Fruit fly (Drosophila melanogaster) whole organism, embryonic: ENCODE data around the gene CG13670.

ENCODE experiments used
- Atf-2 ChIP-seq: fragments of 200-800 bp; sonication (Bioruptor generic); optimal IDR thresholded peaks from 2 replicates; lab custom pipeline; 2016; ENCODE audit warnings: missing biosample characterization, missing genetic modification characterization
- Bdp1 ChIP-seq: fragments of 200-800 bp; sonication (Bioruptor generic); optimal IDR thresholded peaks from 3 replicates; lab custom pipeline; 2016; ENCODE audit warnings: missing biosample characterization, missing genetic modification characterization
- CG10209 ChIP-seq: fragments of 200-800 bp; sonication (Bioruptor generic); optimal IDR thresholded peaks from 3 replicates; lab custom pipeline; 2017; ENCODE audit warnings: missing biosample characterization, mild to moderate bottlenecking, missing genetic modification characterization, missing genetic modification reagents
- CG10543 ChIP-seq: fragments of 200-800 bp; sonication (Bioruptor generic); optimal IDR thresholded peaks from 3 replicates; lab custom pipeline; 2017; ENCODE audit warnings: missing biosample characterization, mild to moderate bottlenecking, missing genetic modification characterization, moderate library complexity
- CG10654 ChIP-seq: fragments of 200-800 bp; sonication (Bioruptor generic); optimal IDR thresholded peaks from 2 replicates; lab custom pipeline; 2016; ENCODE audit warnings: missing biosample characterization, missing genetic modification characterization
- CG11695 ChIP-seq: fragments of 200-800 bp; sonication (Bioruptor generic); IDR thresholded peaks from 3 replicates; pipeline ENCODE4 v1.3.6; 2022; ENCODE audit warnings: missing biosample characterization, missing genetic modification characterization
- CG12391 ChIP-seq: fragments of 200-800 bp; sonication (Bioruptor generic); optimal IDR thresholded peaks from 3 replicates; lab custom pipeline; 2018; ENCODE audit warnings: missing biosample characterization, mild to moderate bottlenecking, missing genetic modification characterization, moderate library complexity
- CG12942 ChIP-seq: fragments of 200-800 bp; sonication (Bioruptor generic); optimal IDR thresholded peaks from 3 replicates; lab custom pipeline; 2016; ENCODE audit warnings: missing biosample characterization, missing genetic modification characterization
- CG13775 ChIP-seq: fragments of 200-800 bp; sonication (Bioruptor generic); optimal IDR thresholded peaks from 3 replicates; lab custom pipeline; 2017; ENCODE audit warnings: missing biosample characterization, mild to moderate bottlenecking, missing genetic modification characterization
- CG14860 ChIP-seq: fragments of 200-800 bp; sonication (Bioruptor generic); IDR thresholded peaks from 3 replicates; pipeline ENCODE4 v1.3.6; 2022; ENCODE audit warnings: missing biosample characterization, missing genetic modification characterization; ENCODE audit not compliant: partially characterized antibody
- CG15696 ChIP-seq: fragments of 200-800 bp; sonication (Bioruptor generic); optimal IDR thresholded peaks from 2 replicates; lab custom pipeline; 2019; ENCODE audit warnings: missing biosample characterization, mild to moderate bottlenecking, missing genetic modification characterization, moderate library complexity
- CG16779 ChIP-seq: fragments of 200-800 bp; sonication (Bioruptor generic); IDR thresholded peaks from 2 replicates; pipeline ENCODE4 v1.3.6; 2022; ENCODE audit warnings: missing biosample characterization, missing genetic modification characterization
- CG33213 ChIP-seq: fragments of 200-800 bp; sonication (Bioruptor generic); optimal IDR thresholded peaks from 3 replicates; lab custom pipeline; 2016; ENCODE audit warnings: missing biosample characterization, missing genetic modification characterization
- CG3847 ChIP-seq: fragments of 200-800 bp; sonication (Bioruptor generic); IDR thresholded peaks from 2 replicates; pipeline ENCODE4 v1.3.6; 2022; ENCODE audit warnings: missing biosample characterization, missing genetic modification characterization
- CG4707 ChIP-seq: fragments of 200-800 bp; sonication (Bioruptor generic); optimal IDR thresholded peaks from 2 replicates; lab custom pipeline; 2018; ENCODE audit warnings: missing biosample characterization, mild to moderate bottlenecking, missing genetic modification characterization, moderate library complexity
- CG5245 ChIP-seq: fragments of 200-800 bp; sonication (Bioruptor generic); optimal IDR thresholded peaks from 3 replicates; lab custom pipeline; 2016; ENCODE audit warnings: missing biosample characterization, missing genetic modification characterization
- CG6791 ChIP-seq: fragments of 200-800 bp; sonication (Bioruptor generic); IDR thresholded peaks from 3 replicates; pipeline ENCODE4 v1.3.6; 2022; ENCODE audit warnings: missing biosample characterization, missing genetic modification characterization; ENCODE audit not compliant: partially characterized antibody
- CTCF ChIP-seq: fragments of 200-800 bp; sonication (Bioruptor generic); optimal IDR thresholded peaks from 2 replicates; lab custom pipeline; 2017; ENCODE audit warnings: missing biosample characterization, mild to moderate bottlenecking, missing genetic modification characterization, moderate library complexity
- Dip3 ChIP-seq: fragments of 200-800 bp; sonication (Bioruptor generic); optimal IDR thresholded peaks from 3 replicates; lab custom pipeline; 2016; ENCODE audit warnings: missing biosample characterization, missing genetic modification characterization
- Ets65A ChIP-seq: fragments of 200-800 bp; sonication (Bioruptor generic); peaks from one replicate; lab custom pipeline; 2016; ENCODE audit warnings: missing biosample characterization, missing genetic modification characterization
- HLHmδ ChIP-seq: fragments of 200-800 bp; sonication (Bioruptor generic); optimal IDR thresholded peaks from 2 replicates; lab custom pipeline; 2018; ENCODE audit warnings: missing biosample characterization, mild to moderate bottlenecking, missing genetic modification characterization, moderate library complexity
- Rx ChIP-seq: fragments of 200-800 bp; sonication (Bioruptor generic); IDR thresholded peaks from 2 replicates; pipeline ENCODE4 v1.3.6; 2022; ENCODE audit warnings: missing biosample characterization, missing genetic modification characterization
- Sox102F ChIP-seq: fragments of 200-800 bp; sonication (Bioruptor generic); optimal IDR thresholded peaks from 2 replicates; lab custom pipeline; 2018; ENCODE audit warnings: missing biosample characterization, mild to moderate bottlenecking, missing genetic modification characterization, moderate library complexity
- Spps ChIP-seq: fragments of 200-800 bp; sonication (Bioruptor generic); optimal IDR thresholded peaks from 2 replicates; lab custom pipeline; 2018; ENCODE audit warnings: missing biosample characterization, mild to moderate bottlenecking, missing genetic modification characterization
- Sry-β ChIP-seq: fragments of 200-800 bp; sonication (Bioruptor generic); optimal IDR thresholded peaks from 2 replicates; lab custom pipeline; 2018; ENCODE audit warnings: missing biosample characterization, mild to moderate bottlenecking, missing genetic modification characterization, moderate library complexity
- ab ChIP-seq: fragments of 200-800 bp; sonication (Bioruptor generic); optimal IDR thresholded peaks from 2 replicates; lab custom pipeline; 2016; ENCODE audit warnings: missing biosample characterization, missing genetic modification characterization
- az2 ChIP-seq: fragments of 200-800 bp; sonication (Bioruptor generic); optimal IDR thresholded peaks from 3 replicates; lab custom pipeline; 2016; ENCODE audit warnings: missing biosample characterization, missing genetic modification characterization
- dm ChIP-seq: fragments of 200-800 bp; sonication (Bioruptor generic); optimal IDR thresholded peaks from 3 replicates; lab custom pipeline; 2016; ENCODE audit warnings: missing biosample characterization, missing genetic modification characterization
- dmrt11E ChIP-seq: fragments of 200-800 bp; sonication (Bioruptor generic); optimal IDR thresholded peaks from 3 replicates; lab custom pipeline; 2018; ENCODE audit warnings: missing biosample characterization, mild to moderate bottlenecking, missing genetic modification characterization, moderate library complexity
- dmrt99B ChIP-seq: fragments of 200-800 bp; sonication (Bioruptor generic); optimal IDR thresholded peaks from 2 replicates; lab custom pipeline; 2018; ENCODE audit warnings: missing biosample characterization, mild to moderate bottlenecking, missing genetic modification characterization, moderate library complexity
- dysf ChIP-seq: fragments of 200-800 bp; sonication (Bioruptor generic); IDR thresholded peaks from 3 replicates; pipeline ENCODE4 v1.3.6; 2022; ENCODE audit warnings: missing biosample characterization, missing genetic modification characterization
- gcm2 ChIP-seq: fragments of 200-800 bp; sonication (Bioruptor generic); optimal IDR thresholded peaks from 2 replicates; lab custom pipeline; 2016; ENCODE audit warnings: missing biosample characterization, missing genetic modification characterization
- grau ChIP-seq: fragments of 200-800 bp; optimal IDR thresholded peaks from 3 replicates; lab custom pipeline; 2019; ENCODE audit warnings: missing biosample characterization, mild to moderate bottlenecking, missing genetic modification characterization, moderate library complexity
- jigr1 ChIP-seq: fragments of 200-800 bp; sonication (Bioruptor generic); IDR thresholded peaks from 3 replicates; pipeline ENCODE4 v1.3.6; 2022; ENCODE audit warnings: missing biosample characterization, missing genetic modification characterization
- kay ChIP-seq: fragments of 200-800 bp; sonication (Bioruptor generic); optimal IDR thresholded peaks from 2 replicates; lab custom pipeline; 2016; ENCODE audit warnings: missing biosample characterization, missing genetic modification characterization
- lmd ChIP-seq: fragments of 200-800 bp; sonication (Bioruptor generic); IDR thresholded peaks from 2 replicates; pipeline ENCODE4 v1.3.6; 2022; ENCODE audit warnings: missing biosample characterization, missing genetic modification characterization
- lov ChIP-seq, 2 experiments: fragments of 200-800 bp in 1 of 2; fragments of >200 bp in 1 of 2; sonication (Bioruptor generic) in 1 of 2; IDR thresholded peaks in 1 of 2; optimal IDR thresholded peaks in 1 of 2; 2 replicates in 1 of 2; 3 replicates in 1 of 2; pipeline versions ENCODE4 v1.3.6 to Lab custom; 2017 to 2022; ENCODE audit warnings: missing biosample characterization in 1 of 2, missing genetic modification characterization in 1 of 2
- mld ChIP-seq: fragments of 200-800 bp; sonication (Bioruptor generic); IDR thresholded peaks from 3 replicates; pipeline ENCODE4 v1.3.6; 2022; ENCODE audit warnings: missing biosample characterization, missing genetic modification characterization; ENCODE audit not compliant: partially characterized antibody
- nau ChIP-seq: fragments of 200-800 bp; sonication (Bioruptor generic); optimal IDR thresholded peaks from 3 replicates; lab custom pipeline; 2017; ENCODE audit warnings: missing biosample characterization, mild to moderate bottlenecking, missing genetic modification characterization, missing genetic modification reagents
- odd ChIP-seq: fragments of 200-800 bp; sonication (Bioruptor generic); optimal IDR thresholded peaks from 2 replicates; lab custom pipeline; 2017; ENCODE audit warnings: missing biosample characterization, mild to moderate bottlenecking, missing genetic modification characterization
- pho ChIP-seq: fragments of 200-800 bp; sonication (Bioruptor generic); optimal IDR thresholded peaks from 2 replicates; lab custom pipeline; 2016; ENCODE audit warnings: missing biosample characterization, missing genetic modification characterization
- pita ChIP-seq: fragments of 200-800 bp; sonication (Bioruptor generic); optimal IDR thresholded peaks from 2 replicates; lab custom pipeline; 2017; ENCODE audit warnings: missing biosample characterization, mild to moderate bottlenecking, missing genetic modification characterization
- prd ChIP-seq, 3 experiments: fragments of >200 bp in 2 of 3; fragments of 200-800 bp in 1 of 3; sonication (Bioruptor generic) in 1 of 3; optimal IDR thresholded peaks in 2 of 3; IDR thresholded peaks in 1 of 3; 2 replicates in 2 of 3; 3 replicates in 1 of 3; pipeline versions ENCODE4 v1.3.6 to Lab custom; 2017 to 2022; ENCODE audit warnings: missing biosample characterization in 1 of 3, missing genetic modification characterization in 1 of 3
- repo ChIP-seq: fragments of 200-800 bp; sonication (Bioruptor generic); optimal IDR thresholded peaks from 2 replicates; lab custom pipeline; 2016; ENCODE audit warnings: missing biosample characterization, missing genetic modification characterization
- schlank ChIP-seq: fragments of 200-800 bp; sonication (Bioruptor generic); optimal IDR thresholded peaks from 2 replicates; lab custom pipeline; 2018; ENCODE audit warnings: missing biosample characterization, mild to moderate bottlenecking, missing genetic modification characterization
- sima ChIP-seq: fragments of 200-800 bp; sonication (Bioruptor generic); optimal IDR thresholded peaks from 2 replicates; lab custom pipeline; 2016; ENCODE audit warnings: missing biosample characterization, missing genetic modification characterization
- slp2 ChIP-seq: fragments of 200-800 bp; sonication (Bioruptor generic); optimal IDR thresholded peaks from 2 replicates; lab custom pipeline; 2016; ENCODE audit warnings: missing biosample characterization, missing genetic modification characterization
- vfl ChIP-seq: fragments of 200-800 bp; sonication (Bioruptor generic); optimal IDR thresholded peaks from 2 replicates; lab custom pipeline; 2016; ENCODE audit warnings: missing biosample characterization, missing genetic modification characterization
- z ChIP-seq: fragments of 200-800 bp; sonication (Bioruptor generic); IDR thresholded peaks from 3 replicates; pipeline ENCODE4 v1.3.6; 2022; ENCODE audit warnings: missing biosample characterization, missing genetic modification characterization

Gene CG13670

DNA sequence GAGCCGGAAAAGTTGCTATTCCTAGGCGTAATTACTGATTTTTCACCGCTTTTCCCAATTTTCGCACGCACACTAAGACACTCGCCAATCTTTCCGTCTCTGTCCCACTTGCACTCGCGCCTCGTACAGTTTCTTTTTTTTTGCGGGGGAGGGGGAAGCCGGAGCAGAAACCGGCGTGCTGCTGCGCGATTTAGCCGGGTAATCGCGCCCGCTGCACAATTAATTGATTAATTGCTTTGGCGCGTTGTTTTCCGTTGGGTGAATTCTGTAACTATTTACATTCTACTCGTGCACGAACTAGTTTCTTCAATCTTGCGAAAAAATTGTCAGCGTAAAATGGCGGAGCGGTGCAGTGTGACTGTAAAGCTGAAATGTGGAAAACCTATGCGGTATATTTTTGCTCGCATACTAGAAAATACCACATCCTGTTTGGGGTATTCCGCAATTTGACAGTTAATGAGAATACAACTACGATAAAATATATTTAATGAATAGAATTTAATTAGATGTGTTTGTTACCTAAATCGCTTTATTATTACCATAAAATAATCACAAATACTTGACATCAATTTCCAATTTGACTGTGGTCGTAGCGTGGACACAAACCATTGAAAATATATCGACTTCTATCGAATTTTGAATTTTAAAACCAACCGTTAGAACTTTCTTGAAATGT is 5.3 kb upstream of the CG13670 start, which contains the start of gene Cpsf6 (continued):
- TF ChIP-seq repo (GFP tag; lab: Kevin White, UChicago) (no peak), CG13775 (GFP tag; lab: Kevin White, UChicago) (peak; percentile 43), lov (optimal IDR thresholded peaks at IDR 0.05; lab: Kevin White, UChicago) (no peak), lov (GFP tag; IDR thresholded peaks at IDR 0.05; lab: Robert Waterston, UW) (no peak), CG6791 (GFP tag; lab: Robert Waterston, UW) (no peak), CG10654 (GFP tag; lab: Kevin White, UChicago) (peak; percentile 36), prd (optimal IDR thresholded peaks at IDR 0.05; lab: Kevin White, UChicago) (no peak), prd (GFP tag; IDR thresholded peaks at IDR 0.05; lab: Robert Waterston, UW) (peak; percentile 74), nau (GFP tag; lab: Kevin White, UChicago) (no peak), vfl (peak; percentile 29), CTCF (peak; percentile 4), Bdp1 (GFP tag; lab: Kevin White, UChicago) (peak; percentile 29), sima (GFP tag; lab: Kevin White, UChicago) (no peak), CG16779 (GFP tag; lab: Robert Waterston, UW) (no peak; the same call in 1 of the 2 replicates), CG11695 (GFP tag; lab: Robert Waterston, UW) (peak; percentile 60; the same call in 2 of the 3 replicates), az2 (GFP tag; lab: Kevin White, UChicago) (peak; percentile 74), CG12942 (GFP tag; lab: Kevin White, UChicago) (peak; percentile 57), kay (GFP tag; lab: Kevin White, UChicago) (peak; percentile 27), CG12391 (tag; lab: Kevin White, UChicago) (peak; percentile 87), CG14860 (GFP tag; lab: Robert Waterston, UW) (no peak), pho (GFP tag; lab: Kevin White, UChicago) (peak; percentile 46), Ets65A (GFP tag; lab: Kevin White, UChicago) (peak; percentile 91), CG15696 (tag; lab: Kevin White, UChicago) (peak; percentile 74), Spps (peak; percentile 38), gcm2 (GFP tag; lab: Kevin White, UChicago) (no peak), CG3847 (GFP tag; lab: Robert Waterston, UW) (peak; percentile 66), dm (GFP tag; lab: Kevin White, UChicago) (peak; percentile 49), slp2 (no peak), CG10209 (GFP tag; lab: Kevin White, UChicago) (peak; percentile 63), odd (no peak), Atf-2 (GFP tag; lab: Kevin White, UChicago) (no peak), CG5245 (GFP tag; lab: Kevin White, UChicago) (peak; percentile 25), grau (peak; percentile 75), CG4707 (GFP tag; lab: Kevin White, UChicago) (no peak), schlank (tag; lab: Kevin White, UChicago) (no peak), Rx (GFP tag; lab: Robert Waterston, UW) (0 out of 2 replicates have a peak, but pooled peaks have one; percentile 6), CG33213 (GFP tag; lab: Kevin White, UChicago) (peak; percentile 6), dmrt99B (tag; lab: Kevin White, UChicago) (peak; percentile 41), Dip3 (GFP tag; lab: Kevin White, UChicago) (peak; percentile 2), jigr1 (GFP tag; lab: Robert Waterston, UW) (no peak), Sry-β (no peak), pita (peak; percentile 52), dysf (GFP tag; lab: Robert Waterston, UW) (peak; percentile 71; the same call in 2 of the 3 replicates), Sox102F (GFP tag; lab: Kevin White, UChicago) (peak; percentile 76), lmd (GFP tag; lab: Robert Waterston, UW) (peak; percentile 44; the same call in 1 of the 2 replicates), z (GFP tag; lab: Robert Waterston, UW) (no peak), HLHmδ (GFP tag; lab: Kevin White, UChicago) (no peak), CG10543 (GFP tag; lab: Kevin White, UChicago) (peak; percentile 28), mld (GFP tag; lab: Robert Waterston, UW) (no peak), dmrt11E (tag; lab: Kevin White, UChicago) (peak; percentile 66), ab (GFP tag; lab: Kevin White, UChicago) (no peak)
